Worm (Caenorhabditis elegans) whole organism, L4 larva: ENCODE data around the gene dohh-1.
A peak's percentile ranks its signal among the peaks of the same experiment; 100 is the strongest.

Source experiments
- F37D6.2 ChIP-seq: sonication (generic microtip); optimal IDR thresholded peaks from 2 replicates; lab custom pipeline; 2016; ENCODE audit warnings: mild to moderate bottlenecking, missing genetic modification characterization, missing compliant biosample characterization
- R02D3.7 ChIP-seq: fragments of 150-350 bp; sonication (generic microtip); optimal IDR thresholded peaks from 3 replicates; lab custom pipeline; 2014; ENCODE audit warnings: missing biosample characterization, missing genetic modification characterization
- T26A8.4 ChIP-seq: fragments of 200-800 bp; sonication (Bioruptor generic); IDR thresholded peaks from 2 replicates; pipeline ENCODE4 v1.3.6; 2022; ENCODE audit warnings: missing genetic modification characterization, missing compliant biosample characterization
- Y75B8A.6 ChIP-seq: fragments of 200-800 bp; sonication (Bioruptor generic); IDR thresholded peaks from 2 replicates; pipeline ENCODE4 v1.3.6; 2022; ENCODE audit warnings: missing genetic modification reagents, missing genetic modification characterization, missing compliant biosample characterization
- ZK337.2 ChIP-seq: fragments of 200-800 bp; sonication (Bioruptor generic); IDR thresholded peaks from 2 replicates; pipeline ENCODE4 v1.3.6; 2022; ENCODE audit warnings: missing genetic modification reagents, missing genetic modification characterization, missing compliant biosample characterization
- aha-1 ChIP-seq: fragments of 150-350 bp; peaks from one replicate; lab custom pipeline; 2014; ENCODE audit warnings: missing biosample characterization, missing genetic modification characterization
- ama-1 ChIP-seq: fragments of 150-350 bp; optimal IDR thresholded peaks from 2 replicates; lab custom pipeline; 2014; ENCODE audit warnings: inconsistent platforms, mixed read lengths
- attf-4 ChIP-seq: sonication (generic microtip); optimal IDR thresholded peaks from 3 replicates; lab custom pipeline; 2017; ENCODE audit warnings: missing biosample characterization, missing genetic modification characterization
- ceh-44 ChIP-seq: fragments of 200-800 bp; sonication (Bioruptor generic); IDR thresholded peaks from 2 replicates; pipeline ENCODE4 v1.3.6; 2022; ENCODE audit warnings: missing genetic modification reagents, missing genetic modification characterization, missing compliant biosample characterization
- daf-12 ChIP-seq: fragments of 150-350 bp; optimal IDR thresholded peaks from 2 replicates; lab custom pipeline; 2014; ENCODE audit warnings: missing biosample characterization, missing genetic modification reagents, missing genetic modification characterization
- daf-16 ChIP-seq, 3 experiments: sonication (generic microtip); optimal IDR thresholded peaks; 2 replicates each; lab custom pipeline; 2016 to 2017; ENCODE audit warnings: missing genetic modification characterization in 3 of 3, missing genetic modification reagents in 3 of 3, mild to moderate bottlenecking in 2 of 3, missing compliant biosample characterization in 2 of 3, missing biosample characterization in 1 of 3, moderate library complexity in 1 of 3
- daf-19 ChIP-seq: fragments of 200-800 bp; sonication (Bioruptor generic); conservative IDR thresholded peaks from 2 replicates; pipeline ENCODE4 v1.3.6; 2022; ENCODE audit warnings: missing genetic modification characterization, missing compliant biosample characterization
- dmd-6 ChIP-seq: fragments of 200-800 bp; sonication (Bioruptor generic); IDR thresholded peaks from 2 replicates; pipeline ENCODE4 v1.3.6; 2022; ENCODE audit warnings: missing genetic modification reagents, missing genetic modification characterization, missing compliant biosample characterization
- dpl-1 ChIP-seq: fragments of 150-350 bp; optimal IDR thresholded peaks from 2 replicates; lab custom pipeline; 2014; ENCODE audit warnings: missing biosample characterization, missing genetic modification reagents, missing genetic modification characterization
- dve-1 ChIP-seq: sonication (generic microtip); optimal IDR thresholded peaks from 2 replicates; lab custom pipeline; 2017; ENCODE audit warnings: antibody characterized with exemption, mild to moderate bottlenecking, missing genetic modification characterization, missing compliant biosample characterization; ENCODE audit not compliant: insufficient read depth
- fkh-10 ChIP-seq: fragments of 150-350 bp; optimal IDR thresholded peaks from 2 replicates; lab custom pipeline; 2014; ENCODE audit warnings: missing biosample characterization, missing genetic modification reagents, missing genetic modification characterization
- fos-1 ChIP-seq: fragments of 150-350 bp; optimal IDR thresholded peaks from 2 replicates; lab custom pipeline; 2014; ENCODE audit warnings: missing biosample characterization, missing genetic modification characterization
- hif-1 ChIP-seq, 2 experiments: sonication (generic microtip); optimal IDR thresholded peaks; 2 replicates each; lab custom pipeline; 2016 to 2017; ENCODE audit warnings: missing compliant biosample characterization in 2 of 2, missing genetic modification characterization in 2 of 2, missing genetic modification reagents in 2 of 2, missing genotype in 2 of 2, mild to moderate bottlenecking in 1 of 2
- hlh-11 ChIP-seq: fragments of 200-800 bp; sonication (Bioruptor generic); optimal IDR thresholded peaks from 2 replicates; lab custom pipeline; 2018; ENCODE audit warnings: mild to moderate bottlenecking, missing genetic modification characterization, missing compliant biosample characterization
- jun-1 ChIP-seq: fragments of 150-350 bp; optimal IDR thresholded peaks from 2 replicates; lab custom pipeline; 2014; ENCODE audit warnings: missing biosample characterization, missing genetic modification reagents, missing genetic modification characterization
- lin-38 ChIP-seq: fragments of 200-800 bp; sonication (Bioruptor generic); IDR thresholded peaks from 2 replicates; pipeline ENCODE4 v1.3.6; 2022; ENCODE audit warnings: missing genetic modification reagents, missing genetic modification characterization, missing compliant biosample characterization
- lsy-2 ChIP-seq, 2 experiments: fragments of 150-350 bp in 1 of 2; sonication (generic microtip) in 1 of 2; optimal IDR thresholded peaks; 2 replicates each; lab custom pipeline; 2014 to 2017; ENCODE audit warnings: missing biosample characterization in 2 of 2, missing genetic modification characterization in 2 of 2
- mep-1 ChIP-seq: fragments of 150-350 bp; sonication (generic microtip); optimal IDR thresholded peaks from 3 replicates; lab custom pipeline; 2014; ENCODE audit warnings: missing biosample characterization, missing genetic modification characterization
- nhr-111 ChIP-seq: fragments of 200-800 bp; sonication (Bioruptor generic); optimal IDR thresholded peaks from 2 replicates; lab custom pipeline; 2018; ENCODE audit warnings: mild to moderate bottlenecking, missing genetic modification characterization, missing compliant biosample characterization
- nhr-28 ChIP-seq: fragments of 150-350 bp; optimal IDR thresholded peaks from 2 replicates; lab custom pipeline; 2014; ENCODE audit warnings: missing biosample characterization, missing genetic modification characterization
- nhr-41 ChIP-seq: fragments of 200-800 bp; sonication (Bioruptor generic); IDR thresholded peaks from 2 replicates; pipeline ENCODE4 v1.3.6; 2022; ENCODE audit warnings: missing genetic modification reagents, missing genetic modification characterization, missing compliant biosample characterization
- pqm-1 ChIP-seq: sonication (generic microtip); optimal IDR thresholded peaks from 2 replicates; lab custom pipeline; 2017; ENCODE audit warnings: missing biosample characterization, missing genetic modification characterization
- rbr-2 ChIP-seq: sonication (generic microtip); optimal IDR thresholded peaks from 2 replicates; lab custom pipeline; 2016; ENCODE audit warnings: missing genotype, missing genetic modification characterization, missing compliant biosample characterization
- sdz-12 ChIP-seq: fragments of 200-800 bp; sonication (Bioruptor generic); optimal IDR thresholded peaks from 2 replicates; lab custom pipeline; 2018; ENCODE audit warnings: mild to moderate bottlenecking, missing genetic modification characterization, missing compliant biosample characterization
- tra-1 ChIP-seq: fragments of 200-800 bp; sonication (Bioruptor generic); IDR thresholded peaks from 2 replicates; pipeline ENCODE4 v1.3.6; 2022; ENCODE audit warnings: missing genetic modification reagents, missing genetic modification characterization, missing compliant biosample characterization
- unc-62 ChIP-seq, 3 experiments: fragments of 150-350 bp in 1 of 3; sonication (generic microtip); optimal IDR thresholded peaks in 2 of 3; peaks in 1 of 3; 1 replicate in 1 of 3; 2 replicates in 2 of 3; lab custom pipeline; 2014 to 2017; ENCODE audit warnings: missing biosample characterization in 3 of 3, missing genetic modification characterization in 3 of 3, missing genetic modification reagents in 3 of 3, missing genotype in 1 of 3
- zfp-3 ChIP-seq: fragments of 200-800 bp; sonication (Bioruptor generic); conservative IDR thresholded peaks from 2 replicates; pipeline ENCODE4 v1.3.6; 2022; ENCODE audit warnings: missing genetic modification reagents, missing genetic modification characterization, missing compliant biosample characterization
- zip-11 ChIP-seq: fragments of 200-800 bp; sonication (Bioruptor generic); IDR thresholded peaks from 2 replicates; pipeline ENCODE4 v1.3.6; 2022; ENCODE audit warnings: missing genetic modification characterization, missing compliant biosample characterization

Gene dohh-1

ce11 chrII:10608821-10609220, 29.1 kb downstream of the dohh-1 start:
- TF ChIP-seq nhr-28 (no peak), fos-1 (no peak), daf-19 (GFP tag; lab: Robert Waterston, UW) (no peak), zfp-3 (GFP tag; lab: Robert Waterston, UW) (no peak), jun-1 (tag; lab: Kevin White, UChicago) (no peak), tra-1 (GFP tag; lab: Robert Waterston, UW) (no peak), unc-62 (GFP tag; optimal IDR thresholded peaks at IDR 0.05 in 1 of 2; lab: Kevin White, UChicago) (peak in 1 of 2 experiments; percentile 95), unc-62 (tag; optimal IDR thresholded peaks at IDR 0.05; lab: Kevin White, UChicago) (no peak), ceh-44 (GFP tag; lab: Robert Waterston, UW) (no peak)

- no peak for TF ChIP-seq pqm-1 (tag; lab: Kevin White, UChicago)
- TF ChIP-seq sdz-12, result no peak
- peak; percentile 54 for TF ChIP-seq aha-1 (tag; lab: Kevin White, UChicago)
- no peak for TF ChIP-seq attf-4 (tag; lab: Kevin White, UChicago)
- TF ChIP-seq mep-1 (tag; lab: Kevin White, UChicago), result no peak
- TF ChIP-seq fos-1, result no peak
- TF ChIP-seq, all 104 proteins: peak for 1
Observed at ce11 chrII:10612743-10613142, 33.0 kb downstream of the dohh-1 start, which contains the start of gene C14A4.12. Gene C14A4.12, plus strand, starts transcription at chrII:10613043.

- TF ChIP-seq aha-1 (tag; lab: Kevin White, UChicago), result peak; percentile 48
- no peak for TF ChIP-seq R02D3.7
- TF ChIP-seq, all 104 proteins: peak for 1
Observed at ce11 chrII:10618157-10618556, 38.4 kb downstream of the dohh-1 start, which contains the start of gene C14A4.13. Gene C14A4.13, plus strand, starts transcription at chrII:10618457.

ce11 chrII:10621965-10622364, 42.2 kb downstream of the dohh-1 start, which contains the start of gene cutl-9:
Gene cutl-9, plus strand, starts transcription at chrII:10622265.
- TF ChIP-seq zip-11 (no peak), T26A8.4 (GFP tag; lab: Robert Waterston, UW) (no peak), aha-1 (tag; lab: Kevin White, UChicago) (no peak), fkh-10 (no peak), Y75B8A.6 (no peak)

ce11 chrII:10627086-10627485, 47.3 kb downstream of the dohh-1 start:
- TF ChIP-seq aha-1 (tag; lab: Kevin White, UChicago), result peak; percentile 35
- TF ChIP-seq dve-1 (tag; lab: Kevin White, UChicago), result peak; percentile 32
- TF ChIP-seq nhr-28, result peak; percentile 75
- TF ChIP-seq hlh-11, result peak; percentile 67
- TF ChIP-seq mep-1 (tag; lab: Kevin White, UChicago), result no peak
- TF ChIP-seq pqm-1 (tag; lab: Kevin White, UChicago), result peak; percentile 90
- TF ChIP-seq daf-16 (GFP tag; optimal IDR thresholded peaks at IDR 0.05; lab: Kevin White, UChicago), result no peak
- TF ChIP-seq daf-16 (tag; optimal IDR thresholded peaks at IDR 0.05; lab: Kevin White, UChicago), result peak; percentile 53
- no peak for TF ChIP-seq hif-1 (tag; optimal IDR thresholded peaks at IDR 0.05; lab: Kevin White, UChicago)
- TF ChIP-seq dmd-6 (GFP tag; lab: Robert Waterston, UW), result peak; percentile 64
- no peak for TF ChIP-seq nhr-41 (GFP tag; lab: Robert Waterston, UW)

- TF ChIP-seq rbr-2 (tag; lab: Kevin White, UChicago), result no peak
- no peak for TF ChIP-seq dpl-1 (GFP tag; lab: Kevin White, UChicago)
- no peak for TF ChIP-seq F37D6.2 (tag; lab: Kevin White, UChicago)
- TF ChIP-seq lin-38 (GFP tag; lab: Robert Waterston, UW), result no peak
- TF ChIP-seq nhr-111 (GFP tag; lab: Kevin White, UChicago), result no peak
- TF ChIP-seq ZK337.2 (GFP tag; lab: Robert Waterston, UW), result no peak
- TF ChIP-seq ama-1 (lab: Kevin White, UChicago), result no peak
- TF ChIP-seq daf-12 (tag; lab: Kevin White, UChicago), result no peak
- no peak for TF ChIP-seq dmd-6 (GFP tag; lab: Robert Waterston, UW)
- TF ChIP-seq lsy-2 (tag; optimal IDR thresholded peaks at IDR 0.05; lab: Kevin White, UChicago), result no peak
- TF ChIP-seq nhr-28, result no peak
Observed at ce11 chrII:10627963-10628362, 48.2 kb downstream of the dohh-1 start, which contains the start of gene M28.8. Gene M28.8, plus strand, starts transcription at chrII:10628263.
